Worm (Caenorhabditis elegans): ENCODE results near the gene rif-1.2.

- TF ChIP-seq him-1 (tag; optimal IDR thresholded peaks at IDR 0.05) (no peak), W03F9.2 (tag; optimal IDR thresholded peaks at IDR 0.05) (no peak)
These were observed 39.4 kb downstream of the rif-1.2 start, which contains the start of gene srd-46 for ce11 chrX:12331795-12332194.

All from whole organism, L4/young adult.